Worm (Caenorhabditis elegans): ENCODE data around the gene Y53G8AR.5.

- TF ChIP-seq flt-1 (GFP tag; IDR thresholded peaks at IDR 0.05) (no peak), aly-1 (tag; optimal IDR thresholded peaks at IDR 0.05) (no peak), ama-1 (optimal IDR thresholded peaks at IDR 0.05) (no peak), ceh-36 (tag; optimal IDR thresholded peaks at IDR 0.05) (no peak), F13C5.2 (tag; optimal IDR thresholded peaks at IDR 0.05) (no peak), ets-7 (tag; optimal IDR thresholded peaks at IDR 0.05) (no peak), hmbx-1 (tag; optimal IDR thresholded peaks at IDR 0.05) (no peak), pes-1 (GFP tag; IDR thresholded peaks at IDR 0.05) (no peak), ceh-13 (GFP tag; optimal IDR thresholded peaks at IDR 0.05) (no peak)
Measured at ce11 chrIII:3306322-3306721, 9.1 kb downstream of the Y53G8AR.5 start.
